Worm (Caenorhabditis elegans) whole organism, L4/young adult: ENCODE measurements around the gene hars-1.

Source experiments
- dao-5 ChIP-seq: sonication (generic microtip); optimal IDR thresholded peaks from 2 replicates; lab custom pipeline; 2016; ENCODE audit warnings: missing genotype, missing genetic modification characterization, moderate library complexity, missing compliant biosample characterization
- him-1 ChIP-seq: sonication (generic microtip); optimal IDR thresholded peaks from 2 replicates; lab custom pipeline; 2016; ENCODE audit warnings: missing genotype, missing genetic modification reagents, missing genetic modification characterization, missing compliant biosample characterization

- TF ChIP-seq him-1 (tag; lab: Kevin White, UChicago) (no peak), dao-5 (no peak)
Observed at ce11 chrIV:10861102-10861501, 2.3 kb downstream of the hars-1 start, which contains the start of gene rbm-22.
